Worm (Caenorhabditis elegans) whole organism, young adult: ENCODE results near the gene bgal-2.
A peak's percentile ranks its signal among the peaks of the same experiment; 100 is the strongest.

ENCODE experiments used
- F22D6.2 ChIP-seq: sonication (generic microtip); optimal IDR thresholded peaks from 2 replicates; lab custom pipeline; 2016; ENCODE audit warnings: mild to moderate bottlenecking, missing genetic modification characterization, missing compliant biosample characterization
- F23B12.7 ChIP-seq: sonication (generic microtip); optimal IDR thresholded peaks from 2 replicates; lab custom pipeline; 2017; ENCODE audit warnings: missing genetic modification characterization, mild to moderate bottlenecking, missing compliant biosample characterization, antibody characterized with exemption, moderate library complexity; ENCODE audit not compliant: insufficient read depth
- F52B5.7 ChIP-seq: sonication (generic microtip); optimal IDR thresholded peaks from 2 replicates; lab custom pipeline; 2016; ENCODE audit warnings: mild to moderate bottlenecking, missing genetic modification characterization, missing compliant biosample characterization
- F57A8.1 ChIP-seq: fragments of 200-800 bp; sonication (Bioruptor generic); optimal IDR thresholded peaks from 2 replicates; lab custom pipeline; 2018; ENCODE audit warnings: mild to moderate bottlenecking, missing genetic modification characterization, moderate library complexity, missing compliant biosample characterization
- T26A5.8 ChIP-seq: sonication (generic microtip); optimal IDR thresholded peaks from 2 replicates; lab custom pipeline; 2016; ENCODE audit warnings: missing genetic modification characterization, missing compliant biosample characterization
- Y56A3A.18 ChIP-seq: fragments of 200-800 bp; sonication (Bioruptor generic); IDR thresholded peaks from 2 replicates; pipeline ENCODE4 v1.3.6; 2022; ENCODE audit warnings: missing genetic modification reagents, missing genetic modification characterization, missing compliant biosample characterization
- Y95B8A.8 ChIP-seq: fragments of 200-800 bp; sonication (Bioruptor generic); IDR thresholded peaks from 2 replicates; pipeline ENCODE4 v1.3.6; 2022; ENCODE audit warnings: missing genetic modification reagents, missing genetic modification characterization, missing compliant biosample characterization
- aptf-2 ChIP-seq: fragments of 200-800 bp; sonication (Bioruptor generic); conservative IDR thresholded peaks from 2 replicates; pipeline ENCODE4 v1.3.6; 2022; ENCODE audit warnings: missing genetic modification reagents, missing genetic modification characterization, missing compliant biosample characterization
- atf-7 ChIP-seq: sonication (generic microtip); optimal IDR thresholded peaks from 2 replicates; lab custom pipeline; 2017; ENCODE audit warnings: mild to moderate bottlenecking, missing genetic modification characterization, missing compliant biosample characterization
- attf-5 ChIP-seq: fragments of 200-800 bp; sonication (Bioruptor generic); optimal IDR thresholded peaks from 2 replicates; lab custom pipeline; 2018; ENCODE audit warnings: mild to moderate bottlenecking, missing genetic modification characterization, missing compliant biosample characterization
- bed-2 ChIP-seq: fragments of 200-800 bp; sonication (Bioruptor generic); IDR thresholded peaks from 2 replicates; pipeline ENCODE4 v1.3.6; 2022; ENCODE audit warnings: missing genetic modification reagents, missing genetic modification characterization, missing compliant biosample characterization
- ceh-100 ChIP-seq: fragments of 200-800 bp; sonication (Bioruptor generic); IDR thresholded peaks from 2 replicates; pipeline ENCODE4 v1.3.6; 2022; ENCODE audit warnings: missing genetic modification reagents, missing genetic modification characterization, missing compliant biosample characterization
- ceh-27 ChIP-seq: fragments of 200-800 bp; sonication (Bioruptor generic); optimal IDR thresholded peaks from 2 replicates; lab custom pipeline; 2018; ENCODE audit warnings: mild to moderate bottlenecking, missing genetic modification characterization, moderate library complexity, missing compliant biosample characterization
- ceh-58 ChIP-seq: fragments of 200-800 bp; sonication (Bioruptor generic); IDR thresholded peaks from 2 replicates; pipeline ENCODE4 v1.3.6; 2022; ENCODE audit warnings: missing genetic modification characterization, missing compliant biosample characterization
- die-1 ChIP-seq: sonication (generic microtip); optimal IDR thresholded peaks from 2 replicates; lab custom pipeline; 2016; ENCODE audit warnings: missing genotype, mild to moderate bottlenecking, missing genetic modification characterization, missing compliant biosample characterization
- dox-1 ChIP-seq: fragments of 200-800 bp; sonication (Bioruptor generic); IDR thresholded peaks from 2 replicates; pipeline ENCODE4 v1.3.6; 2022; ENCODE audit warnings: missing genetic modification reagents, missing genetic modification characterization, missing compliant biosample characterization
- egl-44 ChIP-seq: fragments of 200-800 bp; sonication (Bioruptor generic); IDR thresholded peaks from 2 replicates; pipeline ENCODE4 v1.3.6; 2022; ENCODE audit warnings: missing genetic modification reagents, missing genetic modification characterization, missing compliant biosample characterization
- ekl-4 ChIP-seq: fragments of 200-800 bp; sonication (Bioruptor generic); IDR thresholded peaks from 2 replicates; pipeline ENCODE4 v1.3.6; 2022; ENCODE audit warnings: missing genetic modification reagents, missing genetic modification characterization, missing compliant biosample characterization
- gei-17 ChIP-seq: fragments of 200-800 bp; sonication (Bioruptor generic); optimal IDR thresholded peaks from 2 replicates; lab custom pipeline; 2018; ENCODE audit warnings: mild to moderate bottlenecking, missing genetic modification characterization, missing compliant biosample characterization
- hmg-1.2 ChIP-seq: fragments of 200-800 bp; sonication (Bioruptor generic); IDR thresholded peaks from 2 replicates; pipeline ENCODE4 v1.3.6; 2022; ENCODE audit warnings: missing genetic modification reagents, missing genetic modification characterization, missing compliant biosample characterization
- hrde-1 ChIP-seq: sonication (generic microtip); optimal IDR thresholded peaks from 2 replicates; lab custom pipeline; 2016; ENCODE audit warnings: missing genetic modification characterization, mild to moderate bottlenecking, missing compliant biosample characterization, moderate library complexity, missing genotype, missing genetic modification reagents, borderline replicate concordance
- hsf-1 ChIP-seq: fragments of 200-800 bp; sonication (Bioruptor generic); IDR thresholded peaks from 2 replicates; pipeline ENCODE4 v1.3.6; 2022; ENCODE audit warnings: missing genetic modification reagents, missing genetic modification characterization, missing compliant biosample characterization
- let-526 ChIP-seq: fragments of 200-800 bp; sonication (Bioruptor generic); IDR thresholded peaks from 2 replicates; pipeline ENCODE4 v1.3.6; 2022; ENCODE audit warnings: missing genetic modification reagents, missing genetic modification characterization, missing compliant biosample characterization
- lin-26 ChIP-seq: fragments of 200-800 bp; sonication (Bioruptor generic); IDR thresholded peaks from 2 replicates; pipeline ENCODE4 v1.3.6; 2022; ENCODE audit warnings: missing genetic modification reagents, missing genetic modification characterization, missing compliant biosample characterization
- lin-35 ChIP-seq, 3 experiments: fragments of 150-350 bp in 2 of 3; sonication (generic microtip) in 1 of 3; optimal IDR thresholded peaks; 2 replicates each; lab custom pipeline; 2014 to 2018; ENCODE audit warnings: missing biosample characterization in 3 of 3, missing genetic modification characterization in 3 of 3, missing genetic modification reagents in 3 of 3
- lin-54 ChIP-seq: fragments of 200-800 bp; sonication (Bioruptor generic); optimal IDR thresholded peaks from 2 replicates; lab custom pipeline; 2018; ENCODE audit warnings: mild to moderate bottlenecking, missing genetic modification characterization, missing compliant biosample characterization
- madf-6 ChIP-seq: fragments of 200-800 bp; sonication (Bioruptor generic); IDR thresholded peaks from 2 replicates; pipeline ENCODE4 v1.3.6; 2022; ENCODE audit warnings: missing genetic modification reagents, missing genetic modification characterization, missing compliant biosample characterization
- mcd-1 ChIP-seq: fragments of 200-800 bp; sonication (Bioruptor generic); IDR thresholded peaks from 2 replicates; pipeline ENCODE4 v1.3.6; 2022; ENCODE audit warnings: missing genetic modification reagents, missing genetic modification characterization, missing compliant biosample characterization
- nhr-90 ChIP-seq: sonication (generic microtip); optimal IDR thresholded peaks from 2 replicates; lab custom pipeline; 2016; ENCODE audit warnings: missing genotype, mild to moderate bottlenecking, missing genetic modification characterization, missing compliant biosample characterization
- pbrm-1 ChIP-seq: fragments of 200-800 bp; sonication (Bioruptor generic); IDR thresholded peaks from 2 replicates; pipeline ENCODE4 v1.3.6; 2022; ENCODE audit warnings: missing genetic modification reagents, missing genetic modification characterization, missing compliant biosample characterization
- pha-4 ChIP-seq: fragments of 150-350 bp; sonication (generic microtip); optimal IDR thresholded peaks from 2 replicates; lab custom pipeline; 2014; ENCODE audit warnings: missing biosample characterization, missing genetic modification reagents, missing genetic modification characterization
- sdz-38 ChIP-seq: sonication (generic microtip); optimal IDR thresholded peaks from 2 replicates; lab custom pipeline; 2016; ENCODE audit warnings: missing genotype, missing genetic modification characterization, missing compliant biosample characterization
- snpc-1.3 ChIP-seq: sonication (generic microtip); optimal IDR thresholded peaks from 2 replicates; lab custom pipeline; 2017; ENCODE audit warnings: missing genetic modification characterization, mild to moderate bottlenecking, missing compliant biosample characterization, antibody characterized with exemption, moderate library complexity, missing genotype, missing genetic modification reagents; ENCODE audit not compliant: insufficient read depth
- tbp1 ChIP-seq: fragments of 200-800 bp; sonication (Bioruptor generic); optimal IDR thresholded peaks from 2 replicates; lab custom pipeline; 2018; ENCODE audit warnings: mild to moderate bottlenecking, missing genetic modification characterization, missing compliant biosample characterization
- tlf-1 ChIP-seq: fragments of 200-800 bp; sonication (Bioruptor generic); optimal IDR thresholded peaks from 2 replicates; lab custom pipeline; 2018; ENCODE audit warnings: mild to moderate bottlenecking, missing genetic modification characterization, missing compliant biosample characterization
- ztf-22 ChIP-seq: fragments of 200-800 bp; sonication (Bioruptor generic); optimal IDR thresholded peaks from 2 replicates; lab custom pipeline; 2018; ENCODE audit warnings: mild to moderate bottlenecking, missing genetic modification characterization, moderate library complexity, missing compliant biosample characterization
- ztf-26 ChIP-seq: sonication (generic microtip); optimal IDR thresholded peaks from 2 replicates; lab custom pipeline; 2017; ENCODE audit warnings: missing genetic modification characterization, missing compliant biosample characterization
- ztf-6 ChIP-seq: fragments of 200-800 bp; sonication (Bioruptor generic); IDR thresholded peaks from 2 replicates; pipeline ENCODE4 v1.3.6; 2022; ENCODE audit warnings: missing genetic modification reagents, missing genetic modification characterization, missing compliant biosample characterization

The bgal-2 gene

ce11 chrX:6742011-6742683, 42.1 kb upstream of the bgal-2 start, which contains the start of gene mdl-1 (continued):
- TF ChIP-seq Y56A3A.18 (GFP tag; lab: Robert Waterston, UW) (no peak), die-1 (tag; lab: Kevin White, UChicago) (no peak), F23B12.7 (tag; lab: Kevin White, UChicago) (peak; percentile 70), ceh-100 (GFP tag; lab: Robert Waterston, UW) (0 out of 2 replicates have a peak, but pooled peaks have one; percentile 18), hmg-1.2 (GFP tag; lab: Robert Waterston, UW) (peak; percentile 68), gei-17 (peak; percentile 65), hsf-1 (GFP tag; lab: Robert Waterston, UW) (no peak), hrde-1 (tag; lab: Kevin White, UChicago) (no peak), lin-54 (GFP tag; lab: Kevin White, UChicago) (peak; percentile 38), mcd-1 (GFP tag; lab: Robert Waterston, UW) (peak; percentile 70), Y95B8A.8 (GFP tag; lab: Robert Waterston, UW) (peak; percentile 62; the same call in 1 of the 2 replicates), pbrm-1 (GFP tag; lab: Robert Waterston, UW) (peak; percentile 68; the same call in 1 of the 2 replicates), ztf-22 (GFP tag; lab: Kevin White, UChicago) (peak; percentile 64), T26A5.8 (tag; lab: Kevin White, UChicago) (no peak), aptf-2 (GFP tag; lab: Robert Waterston, UW) (no peak), bed-2 (GFP tag; lab: Robert Waterston, UW) (no peak), tlf-1 (GFP tag; lab: Kevin White, UChicago) (peak; percentile 66), lin-26 (GFP tag; lab: Robert Waterston, UW) (peak; percentile 33; the same call in 1 of the 2 replicates), atf-7 (peak; percentile 51), lin-35 (GFP tag; optimal IDR thresholded peaks at IDR 0.05; lab: Kevin White, UChicago) (peak in 1 of 3 experiments; percentile 14), attf-5 (peak; percentile 64), dox-1 (GFP tag; lab: Robert Waterston, UW) (peak; percentile 70), F52B5.7 (tag; lab: Kevin White, UChicago) (peak; percentile 71), F57A8.1 (GFP tag; lab: Kevin White, UChicago) (no peak), snpc-1.3 (tag; lab: Kevin White, UChicago) (no peak), egl-44 (GFP tag; lab: Robert Waterston, UW) (peak; percentile 51; the same call in 1 of the 2 replicates), ceh-58 (GFP tag; lab: Robert Waterston, UW) (no peak), F22D6.2 (tag; lab: Kevin White, UChicago) (peak; percentile 59), pha-4 (tag; lab: Kevin White, UChicago) (peak; percentile 75), ceh-27 (peak; percentile 87), ztf-6 (GFP tag; lab: Robert Waterston, UW) (no peak), tbp1 (peak; percentile 44), sdz-38 (no peak), let-526 (GFP tag; lab: Robert Waterston, UW) (0 out of 2 replicates have a peak, but pooled peaks have one; percentile 37), ztf-26 (tag; lab: Kevin White, UChicago) (peak; percentile 82), ekl-4 (GFP tag; lab: Robert Waterston, UW) (peak; percentile 40; the same call in 1 of the 2 replicates), nhr-90 (no peak), madf-6 (GFP tag; lab: Robert Waterston, UW) (peak; percentile 34; the same call in 1 of the 2 replicates)
- TF ChIP-seq, all 124 proteins: peak for 47
